Fruit fly (Drosophila melanogaster): Measurements from ENCODE around the gene frc.

The frc gene

dm6 chr3L:17425132-17425713, 7.8 kb downstream of the frc start, which contains the start of the genes Sec3 and COX7B (continued):
- TF ChIP-seq slp2 (GFP tag; optimal IDR thresholded peaks at IDR 0.05) (peak; percentile 9), ac (GFP tag; optimal IDR thresholded peaks at IDR 0.05) (no peak), CG8089 (GFP tag; optimal IDR thresholded peaks at IDR 0.05) (no peak), CG4360 (GFP tag; IDR thresholded peaks at IDR 0.05) (no peak), Meics (GFP tag; optimal IDR thresholded peaks at IDR 0.05) (peak; percentile 50), CG1233 (GFP tag; optimal IDR thresholded peaks at IDR 0.05) (peak; percentile 38), CG10462 (GFP tag; optimal IDR thresholded peaks at IDR 0.05) (no peak), Aef1 (GFP tag; IDR thresholded peaks at IDR 0.05) (peak; percentile 44; the same call in 2 of the 3 replicates), Hr78 (GFP tag; optimal IDR thresholded peaks at IDR 0.05) (no peak), CG7987 (GFP tag; optimal IDR thresholded peaks at IDR 0.05) (peak; percentile 29), Stat92E (GFP tag; optimal IDR thresholded peaks at IDR 0.05) (peak in 1 of 3 experiments; percentile 64), CG1602 (GFP tag; optimal IDR thresholded peaks at IDR 0.05) (peak; percentile 58), CG11093 (GFP tag; IDR thresholded peaks at IDR 0.05) (no peak), Bgb (GFP tag; IDR thresholded peaks at IDR 0.05; ENCODE audit: partially characterized antibody) (peak; percentile 89), CG32532 (GFP tag; IDR thresholded peaks at IDR 0.05) (peak; percentile 71), CG11398 (GFP tag; optimal IDR thresholded peaks at IDR 0.05) (no peak), pros (GFP tag; optimal IDR thresholded peaks at IDR 0.05) (no peak), Rfx (GFP tag; IDR thresholded peaks at IDR 0.05) (peak; percentile 70; the same call in 1 of the 2 replicates), CG31365 (tag; optimal IDR thresholded peaks at IDR 0.05) (no peak), CG10431 (GFP tag; optimal IDR thresholded peaks at IDR 0.05) (no peak), CG14441 (GFP tag; IDR thresholded peaks at IDR 0.05) (peak; percentile 50; the same call in 1 of the 2 replicates), pita (GFP tag; optimal IDR thresholded peaks at IDR 0.05) (no peak), Pdp1 (GFP tag; optimal IDR thresholded peaks at IDR 0.05) (peak; percentile 64 to 96), tx (GFP tag; optimal IDR thresholded peaks at IDR 0.05) (peak; percentile 47), sob (GFP tag; IDR thresholded peaks at IDR 0.05) (peak; percentile 71), CG18476 (GFP tag; optimal IDR thresholded peaks at IDR 0.05) (peak; percentile 44), CG4730 (GFP tag; IDR thresholded peaks at IDR 0.05) (peak; percentile 56), CG12659 (GFP tag; optimal IDR thresholded peaks at IDR 0.05) (peak; percentile 75), NK7.1 (GFP tag; optimal IDR thresholded peaks at IDR 0.05) (no peak), D19B (GFP tag; optimal IDR thresholded peaks at IDR 0.05) (peak; percentile 36), sna (GFP tag; IDR thresholded peaks at IDR 0.05; ENCODE audit: partially characterized antibody) (peak; percentile 91), CG2712 (tag; optimal IDR thresholded peaks at IDR 0.05) (peak; percentile 75), Doc3 (GFP tag; IDR thresholded peaks at IDR 0.05; ENCODE audit: partially characterized antibody) (peak; percentile 96), E2f1 (GFP tag; IDR thresholded peaks at IDR 0.05) (peak; percentile 34), CkIIα-i1 (GFP tag; IDR thresholded peaks at IDR 0.05) (no peak), HLH54F (GFP tag; optimal IDR thresholded peaks at IDR 0.05) (peak; percentile 74), eyg (GFP tag; optimal IDR thresholded peaks at IDR 0.05) (no peak), abd-A (tag; optimal IDR thresholded peaks at IDR 0.05) (no peak), sisA (GFP tag; IDR thresholded peaks at IDR 0.05) (no peak), CG9215 (GFP tag; IDR thresholded peaks at IDR 0.05) (peak; percentile 61), Rx (GFP tag; IDR thresholded peaks at IDR 0.05) (no peak), trh (GFP tag; optimal IDR thresholded peaks at IDR 0.05) (peak; percentile 25), so (GFP tag; IDR thresholded peaks at IDR 0.05) (no peak), CG6654 (GFP tag; optimal IDR thresholded peaks at IDR 0.05) (no peak), Fer1 (GFP tag; optimal IDR thresholded peaks at IDR 0.05) (peak; percentile 72), Ptx1 (GFP tag; IDR thresholded peaks at IDR 0.05) (peak; percentile 56), zen (tag; optimal IDR thresholded peaks at IDR 0.05) (peak; percentile 76), Dek (tag; optimal IDR thresholded peaks at IDR 0.05) (peak; percentile 38), Spps (tag; optimal IDR thresholded peaks at IDR 0.05) (peak; percentile 25), CG7963 (GFP tag; IDR thresholded peaks at IDR 0.05; ENCODE audit: partially characterized antibody) (peak; percentile 41; the same call in 2 of the 3 replicates)
